Worm (Caenorhabditis elegans) whole organism, L2 larva: ENCODE measurements around the gene ttc-7.

Experiments used
- R02D3.7 ChIP-seq: fragments of 150-350 bp; optimal IDR thresholded peaks from 2 replicates; lab custom pipeline; 2014; ENCODE audit warnings: missing biosample characterization, missing genetic modification characterization
- Y55F3AM.14 ChIP-seq: fragments of 200-800 bp; sonication (Bioruptor generic); optimal IDR thresholded peaks from 2 replicates; lab custom pipeline; 2018; ENCODE audit warnings: mild to moderate bottlenecking, missing genetic modification characterization, missing compliant biosample characterization
- ceh-82 ChIP-seq: fragments of 150-350 bp; optimal IDR thresholded peaks from 2 replicates; lab custom pipeline; 2014; ENCODE audit warnings: missing biosample characterization, missing genetic modification characterization
- egl-27 ChIP-seq: sonication (generic microtip); optimal IDR thresholded peaks from 3 replicates; lab custom pipeline; 2017; ENCODE audit warnings: missing biosample characterization, missing genetic modification reagents, missing genetic modification characterization
- elt-3 ChIP-seq: sonication (generic microtip); optimal IDR thresholded peaks from 2 replicates; lab custom pipeline; 2017; ENCODE audit warnings: missing biosample characterization, missing genetic modification characterization
- lsy-2 ChIP-seq, 2 experiments: fragments of 150-350 bp in 1 of 2; sonication (generic microtip) in 1 of 2; optimal IDR thresholded peaks; 2 replicates each; lab custom pipeline; 2014 to 2017; ENCODE audit warnings: missing biosample characterization in 2 of 2, missing genetic modification characterization in 2 of 2
- mab-5 ChIP-seq: fragments of 150-350 bp; optimal IDR thresholded peaks from 2 replicates; lab custom pipeline; 2014; ENCODE audit warnings: missing biosample characterization, missing genetic modification characterization
- mbf-1 ChIP-seq: sonication (generic microtip); optimal IDR thresholded peaks from 2 replicates; lab custom pipeline; 2017; ENCODE audit warnings: missing biosample characterization, missing genetic modification characterization
- mdl-1 ChIP-seq, 2 experiments: fragments of 150-350 bp in 1 of 2; sonication (generic microtip) in 1 of 2; optimal IDR thresholded peaks; 2 replicates each; lab custom pipeline; 2017; ENCODE audit warnings: missing biosample characterization in 2 of 2, missing genetic modification characterization in 2 of 2
- nhr-237 ChIP-seq: fragments of 150-350 bp; optimal IDR thresholded peaks from 2 replicates; lab custom pipeline; 2014; ENCODE audit warnings: missing biosample characterization, missing genetic modification characterization
- snpc-4 ChIP-seq: fragments of 150-350 bp; optimal IDR thresholded peaks from 2 replicates; lab custom pipeline; 2014; ENCODE audit warnings: missing biosample characterization, missing genetic modification characterization
- unc-55 ChIP-seq: fragments of 150-350 bp; sonication (generic microtip); optimal IDR thresholded peaks from 3 replicates; lab custom pipeline; 2014; ENCODE audit warnings: missing biosample characterization, missing genetic modification reagents, missing genetic modification characterization

DNA sequence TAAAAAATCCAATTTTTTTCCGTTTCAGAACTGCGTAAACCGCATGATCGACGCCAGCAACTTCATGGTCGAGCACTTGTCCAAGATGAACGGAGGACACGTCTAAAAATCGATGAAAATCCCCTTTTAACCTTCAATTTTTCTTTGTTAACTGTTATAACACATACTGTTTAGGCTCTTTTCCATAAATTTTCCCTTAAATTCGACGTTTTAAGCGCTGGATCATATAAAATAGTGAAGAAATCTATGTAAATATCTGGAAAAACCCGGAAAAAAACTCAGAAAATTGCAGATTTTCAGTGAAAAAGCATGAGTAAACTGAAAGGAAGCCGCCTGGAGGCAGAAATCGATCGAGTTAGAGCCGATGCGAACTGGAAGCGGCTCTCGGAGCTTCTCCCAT lies at the start of gene ttc-7:
- TF ChIP-seq mbf-1 (tag; lab: Kevin White, UChicago) (no peak), R02D3.7 (tag; lab: Kevin White, UChicago) (no peak), egl-27 (tag; lab: Kevin White, UChicago) (no peak), mdl-1 (tag; optimal IDR thresholded peaks at IDR 0.05; lab: Kevin White, UChicago) (no peak), lsy-2 (tag; optimal IDR thresholded peaks at IDR 0.05; lab: Kevin White, UChicago) (no peak), snpc-4 (tag; lab: Kevin White, UChicago) (no peak), unc-55 (GFP tag; lab: Kevin White, UChicago) (no peak), ceh-82 (tag; lab: Kevin White, UChicago) (no peak), mab-5 (tag; lab: Kevin White, UChicago) (no peak), Y55F3AM.14 (GFP tag; lab: Kevin White, UChicago) (no peak), nhr-237 (tag; lab: Kevin White, UChicago) (no peak), elt-3 (tag; lab: Kevin White, UChicago) (no peak)
